Fruit fly (Drosophila melanogaster) whole organism, wandering third instar larva: ENCODE measurements around the gene CG13692.

Experiments
- Hr83 ChIP-seq: fragments of 200-300 bp; sonication (Bioruptor generic); optimal IDR thresholded peaks from 2 replicates; lab custom pipeline; 2016; ENCODE audit warnings: missing biosample characterization, mild to moderate bottlenecking, missing genetic modification characterization, moderate library complexity; ENCODE audit not compliant: poor library complexity, severe bottlenecking
- psq ChIP-seq: fragments of 200-800 bp; sonication (Bioruptor generic); optimal IDR thresholded peaks from 3 replicates; lab custom pipeline; 2017; ENCODE audit warnings: missing biosample characterization, mild to moderate bottlenecking, missing genetic modification characterization, moderate library complexity

DNA sequence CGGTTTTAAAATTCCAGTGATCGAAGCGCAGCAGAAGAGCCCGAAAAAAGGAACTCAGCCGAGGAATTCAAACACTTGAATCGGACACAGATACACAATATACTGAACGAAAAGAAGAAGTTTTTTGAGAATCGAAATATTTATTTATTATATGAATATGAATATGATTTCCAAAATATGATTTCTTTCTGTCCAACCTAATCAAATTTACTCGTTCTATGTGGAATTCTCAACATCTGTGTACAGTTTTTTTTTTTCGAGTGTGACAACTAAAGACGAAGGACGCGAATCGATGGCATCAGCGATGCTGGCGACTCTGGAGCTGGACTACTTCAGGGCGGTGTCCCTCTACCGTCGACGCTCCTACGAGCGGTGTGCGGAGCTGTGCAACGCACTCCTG lies 1.6 kb downstream of the CG13692 start:
- TF ChIP-seq psq (GFP tag; lab: Kevin White, UChicago) (peak; percentile 88), Hr83 (GFP tag; lab: Kevin White, UChicago) (no peak)
